Fruit fly (Drosophila melanogaster) whole organism, embryonic: ENCODE measurements around the gene lgs.
A peak's percentile ranks its signal among the peaks of the same experiment; 100 is the strongest.

ENCODE experiments used
- Adf1 ChIP-seq: fragments of 200-800 bp; sonication (Bioruptor generic); IDR thresholded peaks from 2 replicates; pipeline ENCODE4 v1.3.6; 2022; ENCODE audit warnings: missing biosample characterization, missing genetic modification characterization
- B-H2 ChIP-seq: fragments of 200-800 bp; sonication (Bioruptor generic); optimal IDR thresholded peaks from 2 replicates; lab custom pipeline; 2018; ENCODE audit warnings: missing biosample characterization, mild to moderate bottlenecking, missing genetic modification characterization
- CG11560 ChIP-seq: fragments of 200-800 bp; sonication (Bioruptor generic); IDR thresholded peaks from 3 replicates; pipeline ENCODE4 v1.3.6; 2022; ENCODE audit warnings: missing biosample characterization, missing genetic modification characterization
- CG11696 ChIP-seq: fragments of 200-800 bp; sonication (Bioruptor generic); IDR thresholded peaks from 2 replicates; pipeline ENCODE4 v1.3.6; 2022; ENCODE audit warnings: missing biosample characterization, missing genetic modification characterization
- CG12219 ChIP-seq: fragments of 200-800 bp; sonication (Bioruptor generic); optimal IDR thresholded peaks from 3 replicates; lab custom pipeline; 2018; ENCODE audit warnings: missing biosample characterization, mild to moderate bottlenecking, missing genetic modification characterization
- CG13287 ChIP-seq: fragments of 200-800 bp; sonication (Bioruptor generic); IDR thresholded peaks from 2 replicates; pipeline ENCODE4 v1.3.6; 2022; ENCODE audit warnings: missing biosample characterization, missing genetic modification characterization; ENCODE audit not compliant: partially characterized antibody
- CG13624 ChIP-seq: fragments of 200-800 bp; sonication (Bioruptor generic); optimal IDR thresholded peaks from 2 replicates; lab custom pipeline; 2016; ENCODE audit warnings: missing biosample characterization, missing genetic modification characterization
- CG14667 ChIP-seq: fragments of 200-800 bp; sonication (Bioruptor generic); IDR thresholded peaks from 2 replicates; pipeline ENCODE4 v1.3.6; 2022; ENCODE audit warnings: missing biosample characterization, missing genetic modification characterization
- CG17359 ChIP-seq: fragments of 200-800 bp; sonication (Bioruptor generic); optimal IDR thresholded peaks from 3 replicates; lab custom pipeline; 2018; ENCODE audit warnings: missing biosample characterization, mild to moderate bottlenecking, missing genetic modification characterization, moderate library complexity
- CG2116 ChIP-seq: fragments of 200-800 bp; sonication (Bioruptor generic); optimal IDR thresholded peaks from 3 replicates; lab custom pipeline; 2018; ENCODE audit warnings: missing biosample characterization, mild to moderate bottlenecking, missing genetic modification characterization
- CG30403 ChIP-seq: fragments of 200-800 bp; sonication (Bioruptor generic); optimal IDR thresholded peaks from 3 replicates; lab custom pipeline; 2016; ENCODE audit warnings: missing biosample characterization, missing genetic modification characterization
- CG31388 ChIP-seq: fragments of 200-800 bp; sonication (Bioruptor generic); optimal IDR thresholded peaks from 2 replicates; lab custom pipeline; 2016; ENCODE audit warnings: missing biosample characterization, missing genetic modification characterization
- CG31441 ChIP-seq: fragments of 200-800 bp; sonication (Bioruptor generic); IDR thresholded peaks from 2 replicates; pipeline ENCODE4 v1.3.6; 2022; ENCODE audit warnings: missing biosample characterization, missing genetic modification characterization
- CG33213 ChIP-seq: fragments of 200-800 bp; sonication (Bioruptor generic); optimal IDR thresholded peaks from 3 replicates; lab custom pipeline; 2016; ENCODE audit warnings: missing biosample characterization, missing genetic modification characterization
- CG3726 ChIP-seq: fragments of 200-800 bp; sonication (Bioruptor generic); IDR thresholded peaks from 3 replicates; pipeline ENCODE4, ENCODE4 v1.3.6; 2022; ENCODE audit warnings: missing biosample characterization, missing genetic modification characterization
- CG3838 ChIP-seq: fragments of 200-800 bp; sonication (Bioruptor generic); optimal IDR thresholded peaks from 3 replicates; lab custom pipeline; 2016; ENCODE audit warnings: missing biosample characterization, missing genetic modification characterization
- CG4820 ChIP-seq: fragments of 200-800 bp; sonication (Bioruptor generic); optimal IDR thresholded peaks from 3 replicates; lab custom pipeline; 2016; ENCODE audit warnings: missing biosample characterization, missing genetic modification characterization
- CG6765 ChIP-seq: fragments of 200-800 bp; sonication (Bioruptor generic); optimal IDR thresholded peaks from 3 replicates; lab custom pipeline; 2017; ENCODE audit warnings: missing biosample characterization, mild to moderate bottlenecking, missing genetic modification characterization
- CG7357 ChIP-seq: fragments of 200-800 bp; sonication (Bioruptor generic); IDR thresholded peaks from 3 replicates; pipeline ENCODE4 v1.3.6; 2022; ENCODE audit warnings: missing biosample characterization, missing genetic modification characterization
- CG7556 ChIP-seq: fragments of 200-800 bp; sonication (Bioruptor generic); optimal IDR thresholded peaks from 2 replicates; lab custom pipeline; 2017; ENCODE audit warnings: missing biosample characterization, mild to moderate bottlenecking, missing genetic modification characterization
- CG8924 ChIP-seq: fragments of 200-800 bp; optimal IDR thresholded peaks from 3 replicates; lab custom pipeline; 2019; ENCODE audit warnings: missing biosample characterization, mild to moderate bottlenecking, missing genetic modification characterization, moderate library complexity
- CG9437 ChIP-seq: fragments of 200-800 bp; sonication (Bioruptor generic); optimal IDR thresholded peaks from 2 replicates; lab custom pipeline; 2018; ENCODE audit warnings: missing biosample characterization, mild to moderate bottlenecking, missing genetic modification characterization
- CTCF ChIP-seq: fragments of 200-800 bp; sonication (Bioruptor generic); optimal IDR thresholded peaks from 2 replicates; lab custom pipeline; 2017; ENCODE audit warnings: missing biosample characterization, mild to moderate bottlenecking, missing genetic modification characterization, moderate library complexity
- Dad ChIP-seq: fragments of 200-800 bp; sonication (Bioruptor generic); optimal IDR thresholded peaks from 3 replicates; lab custom pipeline; 2016; ENCODE audit warnings: missing biosample characterization, missing genetic modification characterization
- Dip2 ChIP-seq: fragments of 200-800 bp; sonication (Bioruptor generic); IDR thresholded peaks from 2 replicates; pipeline ENCODE4 v1.3.6; 2022; ENCODE audit warnings: missing biosample characterization, missing genetic modification characterization
- Dp ChIP-seq: fragments of 200-800 bp; sonication (Bioruptor generic); optimal IDR thresholded peaks from 2 replicates; lab custom pipeline; 2018; ENCODE audit warnings: missing biosample characterization, mild to moderate bottlenecking, missing genetic modification characterization, moderate library complexity
- Eip74EF ChIP-seq, 2 experiments: fragments of 200-800 bp in 1 of 2; fragments of >200 bp in 1 of 2; sonication (Bioruptor generic) in 1 of 2; optimal IDR thresholded peaks; 2 replicates each; lab custom pipeline; 2017 to 2019; ENCODE audit warnings: missing biosample characterization in 2 of 2, missing genetic modification characterization in 2 of 2, mild to moderate bottlenecking in 1 of 2, moderate library complexity in 1 of 2
- HmgD ChIP-seq: fragments of 200-800 bp; sonication (Bioruptor generic); optimal IDR thresholded peaks from 3 replicates; lab custom pipeline; 2016; ENCODE audit warnings: missing biosample characterization, missing genetic modification characterization
- MBD-R2 ChIP-seq: fragments of 200-800 bp; sonication (Bioruptor generic); IDR thresholded peaks from 2 replicates; pipeline ENCODE4 v1.3.6; 2022; ENCODE audit warnings: missing biosample characterization, missing genetic modification characterization
- Oli ChIP-seq: fragments of 200-800 bp; sonication (Bioruptor generic); optimal IDR thresholded peaks from 2 replicates; lab custom pipeline; 2018; ENCODE audit warnings: missing biosample characterization, mild to moderate bottlenecking, missing genetic modification characterization, moderate library complexity
- Opbp ChIP-seq: fragments of 200-800 bp; sonication (Bioruptor generic); IDR thresholded peaks from 3 replicates; pipeline ENCODE4 v1.3.6; 2022; ENCODE audit warnings: missing biosample characterization, missing genetic modification characterization; ENCODE audit not compliant: partially characterized antibody
- Ptx1 ChIP-seq: fragments of 200-800 bp; sonication (Bioruptor generic); IDR thresholded peaks from 2 replicates; pipeline ENCODE4 v1.3.6; 2022; ENCODE audit warnings: missing biosample characterization, missing genetic modification characterization
- Scr ChIP-seq: fragments of 200-800 bp; sonication (Bioruptor generic); IDR thresholded peaks from 2 replicates; pipeline ENCODE4 v1.3.6; 2022; ENCODE audit warnings: missing biosample characterization, missing genetic modification characterization; ENCODE audit not compliant: partially characterized antibody
- Taf1 ChIP-seq: fragments of 200-800 bp; sonication (Bioruptor generic); IDR thresholded peaks from 2 replicates; pipeline ENCODE4 v1.3.6; 2022; ENCODE audit warnings: missing biosample characterization, missing genetic modification characterization
- Xrp1 ChIP-seq: fragments of 200-800 bp; sonication (Bioruptor generic); IDR thresholded peaks from 2 replicates; pipeline ENCODE4 v1.3.6; 2022; ENCODE audit warnings: missing biosample characterization, missing genetic modification characterization
- cato ChIP-seq: fragments of 200-800 bp; sonication (Bioruptor generic); optimal IDR thresholded peaks from 2 replicates; lab custom pipeline; 2016; ENCODE audit warnings: missing biosample characterization, missing genetic modification characterization, borderline replicate concordance
- cg ChIP-seq: fragments of 200-800 bp; sonication (Bioruptor generic); optimal IDR thresholded peaks from 3 replicates; lab custom pipeline; 2019; ENCODE audit warnings: missing biosample characterization, mild to moderate bottlenecking, missing genetic modification characterization, moderate library complexity
- ftz-f1 ChIP-seq: fragments of 200-800 bp; sonication (Bioruptor generic); optimal IDR thresholded peaks from 2 replicates; lab custom pipeline; 2016; ENCODE audit warnings: missing biosample characterization, missing genetic modification characterization
- hb ChIP-seq: fragments of 200-800 bp; sonication (Bioruptor generic); IDR thresholded peaks from 3 replicates; pipeline ENCODE4 v1.3.6; 2022; ENCODE audit warnings: missing biosample characterization, missing genetic modification characterization; ENCODE audit not compliant: partially characterized antibody
- lbe ChIP-seq: fragments of 200-800 bp; sonication (Bioruptor generic); optimal IDR thresholded peaks from 2 replicates; lab custom pipeline; 2016; ENCODE audit warnings: missing biosample characterization, mild to moderate bottlenecking, missing genetic modification characterization
- luna ChIP-seq: fragments of 200-800 bp; sonication (Bioruptor generic); optimal IDR thresholded peaks from 2 replicates; lab custom pipeline; 2016; ENCODE audit warnings: missing biosample characterization, missing genetic modification characterization
- nerfin-1 ChIP-seq: fragments of 200-800 bp; sonication (Bioruptor generic); optimal IDR thresholded peaks from 3 replicates; lab custom pipeline; 2019; ENCODE audit warnings: missing biosample characterization, mild to moderate bottlenecking, missing genetic modification characterization, moderate library complexity
- onecut ChIP-seq: fragments of 200-800 bp; sonication (Bioruptor generic); IDR thresholded peaks from 2 replicates; pipeline ENCODE4 v1.3.6; 2022; ENCODE audit warnings: missing biosample characterization, missing genetic modification characterization
- p53 ChIP-seq: fragments of 200-800 bp; sonication (Bioruptor generic); optimal IDR thresholded peaks from 2 replicates; lab custom pipeline; 2016; ENCODE audit warnings: missing biosample characterization, missing genetic modification characterization
- pfk ChIP-seq: fragments of 200-800 bp; sonication (Bioruptor generic); optimal IDR thresholded peaks from 2 replicates; lab custom pipeline; 2018; ENCODE audit warnings: missing biosample characterization, mild to moderate bottlenecking, missing genetic modification characterization, moderate library complexity
- sisA ChIP-seq: fragments of 200-800 bp; sonication (Bioruptor generic); IDR thresholded peaks from 2 replicates; pipeline ENCODE4 v1.3.6; 2022; ENCODE audit warnings: missing biosample characterization, missing genetic modification characterization
- sr ChIP-seq: fragments of 200-800 bp; sonication (Bioruptor generic); IDR thresholded peaks from 3 replicates; pipeline ENCODE4 v1.3.6; 2022; ENCODE audit warnings: missing biosample characterization, missing genetic modification characterization
- sug ChIP-seq: fragments of 200-800 bp; optimal IDR thresholded peaks from 2 replicates; lab custom pipeline; 2019; ENCODE audit warnings: missing biosample characterization, mild to moderate bottlenecking, missing genetic modification characterization, moderate library complexity
- unpg ChIP-seq: fragments of 200-800 bp; sonication (Bioruptor generic); optimal IDR thresholded peaks from 3 replicates; lab custom pipeline; 2018; ENCODE audit warnings: missing biosample characterization, mild to moderate bottlenecking, missing genetic modification characterization, moderate library complexity
- vvl ChIP-seq: fragments of 200-800 bp; sonication (Bioruptor generic); IDR thresholded peaks from 2 replicates; pipeline ENCODE4 v1.3.6; 2022; ENCODE audit warnings: missing biosample characterization, missing genetic modification characterization
- zen ChIP-seq: fragments of 200-800 bp; sonication (Bioruptor generic); optimal IDR thresholded peaks from 3 replicates; lab custom pipeline; 2018; ENCODE audit warnings: missing biosample characterization, mild to moderate bottlenecking, missing genetic modification characterization, moderate library complexity
- zen2 ChIP-seq: fragments of 200-800 bp; sonication (Bioruptor generic); IDR thresholded peaks from 3 replicates; pipeline ENCODE4 v1.3.6; 2022; ENCODE audit warnings: missing biosample characterization, missing genetic modification characterization; ENCODE audit not compliant: partially characterized antibody

Gene lgs

dm6 chr4:482659-483134, 39.0 kb upstream of the lgs start (continued):
- TF ChIP-seq Ptx1 (GFP tag; lab: Robert Waterston, UW) (no peak), p53 (no peak), zen (tag; lab: Kevin White, UChicago) (no peak), CG17359 (tag; lab: Kevin White, UChicago) (peak; percentile 16), CG13624 (GFP tag; lab: Kevin White, UChicago) (no peak), CG3726 (GFP tag; lab: Robert Waterston, UW) (no peak), Adf1 (GFP tag; lab: Robert Waterston, UW) (no peak), Taf1 (GFP tag; lab: Robert Waterston, UW) (no peak), Eip74EF (GFP tag; optimal IDR thresholded peaks at IDR 0.05; lab: Kevin White, UChicago) (no peak), CG9437 (GFP tag; lab: Kevin White, UChicago) (no peak), CG31388 (no peak), vvl (GFP tag; lab: Robert Waterston, UW) (no peak), CG7556 (GFP tag; lab: Kevin White, UChicago) (no peak), hb (GFP tag; lab: Robert Waterston, UW) (no peak), cg (GFP tag; lab: Kevin White, UChicago) (no peak), CG31441 (GFP tag; lab: Robert Waterston, UW) (no peak), CG6765 (no peak), MBD-R2 (GFP tag; lab: Robert Waterston, UW) (peak; percentile 39; the same call in 1 of the 2 replicates), zen2 (GFP tag; lab: Robert Waterston, UW) (no peak), CG7357 (GFP tag; lab: Robert Waterston, UW) (no peak; the same call in 2 of the 3 replicates), Oli (no peak), cato (no peak), CG30403 (GFP tag; lab: Kevin White, UChicago) (peak; percentile 18), luna (no peak), CTCF (GFP tag; lab: Kevin White, UChicago) (no peak), lbe (GFP tag; lab: Kevin White, UChicago) (no peak), CG3838 (GFP tag; lab: Kevin White, UChicago) (no peak), CG8924 (tag; lab: Kevin White, UChicago) (peak; percentile 50), Xrp1 (GFP tag; lab: Robert Waterston, UW) (0 out of 2 replicates have a peak, but pooled peaks have one; percentile 7), Dad (GFP tag; lab: Kevin White, UChicago) (no peak), ftz-f1 (no peak), Scr (GFP tag; lab: Robert Waterston, UW) (0 out of 2 replicates have a peak, but pooled peaks have one; percentile 11), CG14667 (GFP tag; lab: Robert Waterston, UW) (no peak), Opbp (GFP tag; lab: Robert Waterston, UW) (no peak; the same call in 2 of the 3 replicates), HmgD (GFP tag; lab: Kevin White, UChicago) (no peak), pfk (peak; percentile 33), CG11696 (no peak), CG33213 (GFP tag; lab: Kevin White, UChicago) (no peak), Dp (GFP tag; lab: Kevin White, UChicago) (no peak), CG12219 (GFP tag; lab: Kevin White, UChicago) (no peak), CG11560 (tag; lab: Robert Waterston, UW) (no peak), nerfin-1 (tag; lab: Kevin White, UChicago) (peak; percentile 20), CG13287 (GFP tag; lab: Robert Waterston, UW) (no peak), onecut (GFP tag; lab: Robert Waterston, UW) (peak; percentile 49), Dip2 (GFP tag; lab: Robert Waterston, UW) (no peak), sug (tag; lab: Kevin White, UChicago) (no peak), sisA (GFP tag; lab: Robert Waterston, UW) (no peak), CG4820 (no peak), CG2116 (GFP tag; lab: Kevin White, UChicago) (peak; percentile 26), sr (GFP tag; lab: Robert Waterston, UW) (no peak), B-H2 (GFP tag; lab: Kevin White, UChicago) (peak; percentile 23), unpg (GFP tag; lab: Kevin White, UChicago) (no peak)
